Worm (Caenorhabditis elegans) whole organism, late embryonic: ENCODE measurements around the gene gmpr-1.

ENCODE experiments used
- ceh-45 ChIP-seq: fragments of 200-800 bp; sonication (Bioruptor generic); IDR thresholded peaks from 2 replicates; pipeline ENCODE4 v1.3.6; 2022; ENCODE audit warnings: missing genetic modification reagents, missing genetic modification characterization, missing compliant biosample characterization
- ceh-48 ChIP-seq: sonication (generic microtip); optimal IDR thresholded peaks from 2 replicates; lab custom pipeline; 2016; ENCODE audit warnings: missing genetic modification characterization, inconsistent platforms, missing compliant biosample characterization
- dve-1 ChIP-seq: sonication (generic microtip); optimal IDR thresholded peaks from 2 replicates; lab custom pipeline; 2017; ENCODE audit warnings: antibody characterized with exemption, mild to moderate bottlenecking, missing genetic modification characterization, missing compliant biosample characterization
- fkh-10 ChIP-seq: fragments of 150-350 bp; optimal IDR thresholded peaks from 2 replicates; lab custom pipeline; 2014; ENCODE audit warnings: missing biosample characterization, missing genetic modification reagents, missing genetic modification characterization
- mec-3 ChIP-seq: sonication (generic microtip); optimal IDR thresholded peaks from 2 replicates; lab custom pipeline; 2016; ENCODE audit warnings: borderline replicate concordance, missing genetic modification characterization, missing compliant biosample characterization
- nfya-1 ChIP-seq: sonication (generic microtip); optimal IDR thresholded peaks from 2 replicates; lab custom pipeline; 2017; ENCODE audit warnings: missing genetic modification characterization, mild to moderate bottlenecking, missing compliant biosample characterization, antibody characterized with exemption, moderate library complexity
- nhr-11 ChIP-seq: fragments of 150-350 bp; optimal IDR thresholded peaks from 2 replicates; lab custom pipeline; 2014; ENCODE audit warnings: missing biosample characterization, missing genetic modification characterization
- pha-4 ChIP-seq: fragments of 150-350 bp; optimal IDR thresholded peaks from 2 replicates; lab custom pipeline; 2018; ENCODE audit warnings: missing biosample characterization, missing genetic modification reagents, missing genetic modification characterization
- sdc-2 ChIP-seq: sonication (generic microtip); optimal IDR thresholded peaks from 2 replicates; lab custom pipeline; 2016; ENCODE audit warnings: missing genotype, missing genetic modification characterization, missing compliant biosample characterization
- sox-4 ChIP-seq: sonication (generic microtip); optimal IDR thresholded peaks from 2 replicates; lab custom pipeline; 2017; ENCODE audit warnings: mild to moderate bottlenecking, missing genetic modification characterization, inconsistent platforms, missing compliant biosample characterization

DNA sequence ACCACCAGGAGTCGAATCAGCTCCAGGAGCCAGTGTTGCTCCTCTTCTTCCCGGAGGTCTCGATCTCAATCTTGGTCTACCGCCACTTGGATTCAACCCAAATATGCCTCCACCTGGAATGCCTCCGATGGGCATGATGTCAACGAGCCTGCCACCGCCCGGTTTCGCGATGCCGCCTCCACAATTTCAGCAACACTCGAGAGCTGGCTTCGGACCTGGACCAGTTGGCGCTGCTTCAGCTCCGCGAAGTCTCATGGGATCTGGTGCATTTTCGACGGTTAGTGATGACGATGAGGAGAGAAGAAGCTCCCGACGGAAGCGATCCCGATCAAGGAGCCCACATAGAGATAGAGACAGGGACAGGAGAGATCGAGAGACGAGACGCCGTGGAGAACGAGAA lies 1.8 kb upstream of the gmpr-1 start:
- TF ChIP-seq nhr-11 (no peak), sox-4 (tag; lab: Kevin White, UChicago) (no peak), pha-4 (no peak), mec-3 (no peak), sdc-2 (tag; lab: Kevin White, UChicago) (no peak), ceh-45 (GFP tag; lab: Robert Waterston, UW) (no peak), fkh-10 (no peak), dve-1 (tag; lab: Kevin White, UChicago) (no peak), ceh-48 (no peak), nfya-1 (tag; lab: Kevin White, UChicago) (no peak)
